Fruit fly (Drosophila melanogaster) whole organism, prepupa: ENCODE measurements around the gene CG14811.

ENCODE experiments used
- Blimp-1 ChIP-seq: fragments of 200-800 bp; sonication (Bioruptor generic); optimal IDR thresholded peaks from 3 replicates; lab custom pipeline; 2017; ENCODE audit warnings: missing biosample characterization, missing genetic modification characterization, mild to moderate bottlenecking, moderate library complexity, missing genetic modification reagents
- CG10669 ChIP-seq: fragments of 200-800 bp; sonication (Bioruptor generic); optimal IDR thresholded peaks from 3 replicates; lab custom pipeline; 2018; ENCODE audit warnings: missing biosample characterization, mild to moderate bottlenecking, missing genetic modification characterization, moderate library complexity
- CG11294 ChIP-seq: fragments of 200-800 bp; sonication (Bioruptor generic); IDR thresholded peaks from 2 replicates; pipeline ENCODE4 v1.3.6; 2022; ENCODE audit warnings: missing biosample characterization, missing genetic modification characterization
- CG11762 ChIP-seq: fragments of 200-800 bp; sonication (Bioruptor generic); optimal IDR thresholded peaks from 3 replicates; lab custom pipeline; 2016; ENCODE audit warnings: missing biosample characterization, missing genetic modification characterization; ENCODE audit not compliant: insufficient read depth
- CG16779 ChIP-seq: fragments of 200-800 bp; sonication (Bioruptor generic); optimal IDR thresholded peaks from 3 replicates; lab custom pipeline; 2017; ENCODE audit warnings: missing biosample characterization, mild to moderate bottlenecking, missing genetic modification characterization
- CG3032 ChIP-seq: fragments of 200-800 bp; optimal IDR thresholded peaks from 2 replicates; lab custom pipeline; 2019; ENCODE audit warnings: missing biosample characterization, mild to moderate bottlenecking, missing genetic modification characterization, moderate library complexity
- CG31627 ChIP-seq: fragments of 200-800 bp; sonication (Bioruptor generic); optimal IDR thresholded peaks from 3 replicates; lab custom pipeline; 2016; ENCODE audit warnings: missing biosample characterization, missing genetic modification characterization
- CG32006 ChIP-seq: fragments of 200-800 bp; sonication (Bioruptor generic); optimal IDR thresholded peaks from 3 replicates; lab custom pipeline; 2017; ENCODE audit warnings: missing biosample characterization, mild to moderate bottlenecking, missing genetic modification characterization
- CG34406 ChIP-seq: fragments of 200-800 bp; sonication (Bioruptor generic); optimal IDR thresholded peaks from 3 replicates; lab custom pipeline; 2016; ENCODE audit warnings: missing biosample characterization, missing genetic modification characterization
- CG3919 ChIP-seq: fragments of 200-800 bp; sonication (Bioruptor generic); optimal IDR thresholded peaks from 3 replicates; lab custom pipeline; 2016; ENCODE audit warnings: missing biosample characterization, missing genetic modification characterization
- CG4318 ChIP-seq: fragments of 200-800 bp; sonication (Bioruptor generic); optimal IDR thresholded peaks from 3 replicates; lab custom pipeline; 2017; ENCODE audit warnings: missing biosample characterization, mild to moderate bottlenecking, missing genetic modification characterization
- CG6276 ChIP-seq: fragments of 200-800 bp; sonication (Bioruptor generic); optimal IDR thresholded peaks from 2 replicates; lab custom pipeline; 2017; ENCODE audit warnings: missing biosample characterization, mild to moderate bottlenecking, missing genetic modification characterization
- CG6792 ChIP-seq: fragments of 200-800 bp; sonication (Bioruptor generic); optimal IDR thresholded peaks from 3 replicates; lab custom pipeline; 2016; ENCODE audit warnings: missing biosample characterization, missing genetic modification characterization
- CG6808 ChIP-seq: fragments of 200-800 bp; sonication (Bioruptor generic); optimal IDR thresholded peaks from 3 replicates; lab custom pipeline; 2017; ENCODE audit warnings: missing biosample characterization, missing genetic modification characterization, mild to moderate bottlenecking, moderate library complexity, missing genetic modification reagents
- CG7368 ChIP-seq: fragments of 200-800 bp; sonication (Bioruptor generic); optimal IDR thresholded peaks from 3 replicates; lab custom pipeline; 2016; ENCODE audit warnings: missing biosample characterization, missing genetic modification characterization
- CG8319 ChIP-seq: fragments of 200-800 bp; sonication (Bioruptor generic); optimal IDR thresholded peaks from 3 replicates; lab custom pipeline; 2016; ENCODE audit warnings: missing biosample characterization, missing genetic modification characterization
- CG9139 ChIP-seq: fragments of 200-800 bp; sonication (Bioruptor generic); optimal IDR thresholded peaks from 3 replicates; lab custom pipeline; 2017; ENCODE audit warnings: missing biosample characterization, mild to moderate bottlenecking, missing genetic modification characterization
- Eip75B ChIP-seq: fragments of 200-800 bp; sonication (Bioruptor generic); optimal IDR thresholded peaks from 3 replicates; lab custom pipeline; 2016; ENCODE audit warnings: missing biosample characterization, missing genetic modification characterization
- Eip78C ChIP-seq: fragments of 200-800 bp; sonication (Bioruptor generic); peaks from one replicate; lab custom pipeline; 2016; ENCODE audit warnings: missing biosample characterization, missing genetic modification characterization
- Ets21C ChIP-seq: fragments of 200-800 bp; sonication (Bioruptor generic); optimal IDR thresholded peaks from 3 replicates; lab custom pipeline; 2016; ENCODE audit warnings: missing biosample characterization, missing genetic modification characterization
- Hr38 ChIP-seq: sonication (Bioruptor generic); optimal IDR thresholded peaks from 2 replicates; lab custom pipeline; 2016; ENCODE audit warnings: missing biosample characterization, missing genetic modification characterization
- Hr4 ChIP-seq: fragments of 200-800 bp; sonication (Bioruptor generic); optimal IDR thresholded peaks from 3 replicates; lab custom pipeline; 2016; ENCODE audit warnings: missing biosample characterization, missing genetic modification characterization
- Lpt ChIP-seq: fragments of 200-800 bp; sonication (Bioruptor generic); optimal IDR thresholded peaks from 3 replicates; lab custom pipeline; 2016; ENCODE audit warnings: missing biosample characterization, missing genetic modification characterization
- Met ChIP-seq: fragments of 200-800 bp; sonication (Bioruptor generic); optimal IDR thresholded peaks from 3 replicates; lab custom pipeline; 2016; ENCODE audit warnings: missing biosample characterization, missing genetic modification characterization
- OdsH ChIP-seq: fragments of 200-800 bp; sonication (Bioruptor generic); optimal IDR thresholded peaks from 3 replicates; lab custom pipeline; 2016; ENCODE audit warnings: missing biosample characterization, missing genetic modification characterization
- Smox ChIP-seq: fragments of 200-800 bp; sonication (Bioruptor generic); optimal IDR thresholded peaks from 3 replicates; lab custom pipeline; 2016; ENCODE audit warnings: missing biosample characterization, missing genetic modification characterization
- Sox14 ChIP-seq: fragments of 200-800 bp; sonication (Bioruptor generic); optimal IDR thresholded peaks from 3 replicates; lab custom pipeline; 2016; ENCODE audit warnings: missing biosample characterization, missing genetic modification characterization
- Sox15 ChIP-seq: fragments of 200-800 bp; sonication (Bioruptor generic); optimal IDR thresholded peaks from 3 replicates; lab custom pipeline; 2016; ENCODE audit warnings: missing biosample characterization, missing genetic modification characterization
- achi ChIP-seq: fragments of 200-800 bp; sonication (Bioruptor generic); optimal IDR thresholded peaks from 3 replicates; lab custom pipeline; 2016; ENCODE audit warnings: missing biosample characterization, missing genetic modification characterization
- acj6 ChIP-seq: fragments of 200-800 bp; sonication (Bioruptor generic); optimal IDR thresholded peaks from 3 replicates; lab custom pipeline; 2016; ENCODE audit warnings: missing biosample characterization, missing genetic modification characterization
- cyc ChIP-seq: fragments of 200-800 bp; sonication (Bioruptor generic); optimal IDR thresholded peaks from 3 replicates; lab custom pipeline; 2016; ENCODE audit warnings: missing biosample characterization, missing genetic modification characterization
- dsx ChIP-seq: fragments of 200-800 bp; optimal IDR thresholded peaks from 3 replicates; lab custom pipeline; 2019; ENCODE audit warnings: missing biosample characterization, mild to moderate bottlenecking, missing genetic modification characterization, moderate library complexity; ENCODE audit not compliant: poor library complexity, severe bottlenecking
- eg ChIP-seq: fragments of 200-800 bp; sonication (Bioruptor generic); IDR thresholded peaks from 3 replicates; pipeline ENCODE4 v1.3.6; 2022; ENCODE audit warnings: missing biosample characterization, missing genetic modification characterization
- esn ChIP-seq: fragments of 200-800 bp; sonication (Bioruptor generic); optimal IDR thresholded peaks from 2 replicates; lab custom pipeline; 2016; ENCODE audit warnings: missing biosample characterization, mild to moderate bottlenecking, missing genetic modification characterization, moderate library complexity
- fd59A ChIP-seq: fragments of 200-800 bp; sonication (Bioruptor generic); optimal IDR thresholded peaks from 2 replicates; lab custom pipeline; 2017; ENCODE audit warnings: missing biosample characterization, mild to moderate bottlenecking, missing genetic modification characterization, missing genetic modification reagents
- fkh ChIP-seq: fragments of 200-800 bp; sonication (Bioruptor generic); optimal IDR thresholded peaks from 3 replicates; lab custom pipeline; 2017; ENCODE audit warnings: missing biosample characterization, mild to moderate bottlenecking, missing genetic modification characterization, moderate library complexity
- salr ChIP-seq, 2 experiments: fragments of 200-800 bp; sonication (Bioruptor generic); optimal IDR thresholded peaks; 3 replicates each; lab custom pipeline; 2016 to 2018; ENCODE audit warnings: missing biosample characterization in 2 of 2, missing genetic modification characterization in 2 of 2, mild to moderate bottlenecking in 1 of 2
- spab ChIP-seq: fragments of 200-800 bp; sonication (Bioruptor generic); optimal IDR thresholded peaks from 2 replicates; lab custom pipeline; 2017; ENCODE audit warnings: missing biosample characterization, mild to moderate bottlenecking, missing genetic modification characterization, missing genetic modification reagents
- ss ChIP-seq, 2 experiments: fragments of 200-800 bp; sonication (Bioruptor generic); optimal IDR thresholded peaks; 2 replicates in 1 of 2; 3 replicates in 1 of 2; lab custom pipeline; 2017 to 2018; ENCODE audit warnings: mild to moderate bottlenecking in 2 of 2, missing biosample characterization in 2 of 2, missing genetic modification characterization in 2 of 2, moderate library complexity in 1 of 2
- svp ChIP-seq: fragments of 200-800 bp; sonication (Bioruptor generic); peaks from one replicate; lab custom pipeline; 2016; ENCODE audit warnings: missing biosample characterization, missing genetic modification characterization
- vri ChIP-seq: fragments of 200-800 bp; sonication (Bioruptor generic); optimal IDR thresholded peaks from 3 replicates; lab custom pipeline; 2016; ENCODE audit warnings: missing biosample characterization, mild to moderate bottlenecking, missing genetic modification characterization

Gene CG14811

DNA sequence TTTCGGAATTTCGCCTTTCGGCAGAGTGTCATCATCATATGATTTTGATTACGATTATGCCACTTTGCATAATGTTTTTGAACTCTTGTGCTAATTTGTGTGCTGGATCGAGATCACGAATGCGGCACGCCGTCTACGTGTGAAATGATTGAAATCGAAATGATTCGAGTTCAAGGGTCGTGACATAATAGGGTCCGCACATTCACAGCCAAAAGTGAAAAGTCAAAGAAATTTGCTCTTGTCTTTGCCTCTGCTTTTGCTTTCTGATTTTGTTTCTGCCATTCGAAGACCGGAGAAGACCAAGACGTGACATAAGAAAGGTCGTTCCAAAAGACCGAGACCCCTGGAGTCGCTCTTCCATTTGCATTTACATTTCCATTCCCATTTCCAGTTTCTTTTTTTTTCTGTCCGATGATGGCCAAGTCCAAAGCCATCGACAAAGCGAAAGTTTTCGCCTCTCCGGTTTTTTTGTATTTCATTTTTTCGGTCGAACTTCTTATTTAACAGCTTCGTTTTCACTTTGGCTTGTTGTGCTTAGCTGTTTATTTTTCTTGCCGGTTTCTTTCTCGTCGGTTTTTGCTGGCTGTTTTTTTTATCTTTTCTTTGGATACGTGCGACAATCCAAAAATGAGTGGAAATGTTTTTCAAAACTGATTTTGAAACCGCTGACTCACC, 12.7 kb upstream of the CG14811 start:
- TF ChIP-seq Blimp-1 (peak; percentile 71), CG10669 (no peak), cyc (no peak), Met (GFP tag; lab: Kevin White, UChicago) (no peak), svp (GFP tag; lab: Kevin White, UChicago) (peak; percentile 4), CG7368 (GFP tag; lab: Kevin White, UChicago) (no peak)
- TF ChIP-seq, all 60 proteins: peak for 2

DNA sequence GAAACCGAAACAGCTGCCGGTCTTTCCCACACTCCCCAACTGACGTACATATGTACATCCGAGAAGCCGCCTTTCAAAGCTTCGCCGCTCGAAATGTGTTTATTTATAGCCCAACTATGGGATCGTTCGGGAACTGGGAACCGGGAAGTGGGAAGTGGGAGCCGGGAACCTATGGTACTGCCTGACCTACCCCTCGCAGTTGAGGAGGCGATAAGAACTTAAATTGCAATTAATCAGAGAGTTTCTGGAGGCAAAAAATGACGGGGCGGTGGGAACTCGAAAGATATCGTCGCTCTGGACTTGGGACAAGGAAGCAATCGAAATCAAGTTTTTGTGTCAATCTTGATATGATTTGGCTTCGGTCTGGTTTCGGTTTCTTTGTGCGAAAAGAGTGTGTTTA, 10.5 kb upstream of the CG14811 start:
- TF ChIP-seq Eip78C (GFP tag; lab: Kevin White, UChicago): peak; percentile 55
- peak; percentile 81 for TF ChIP-seq svp (GFP tag; lab: Kevin White, UChicago)
- TF ChIP-seq eg: 0 out of 3 replicates have a peak, but pooled peaks have one; percentile 10
- TF ChIP-seq vri (GFP tag; lab: Kevin White, UChicago): peak; percentile 4
- TF ChIP-seq achi: no peak

DNA sequence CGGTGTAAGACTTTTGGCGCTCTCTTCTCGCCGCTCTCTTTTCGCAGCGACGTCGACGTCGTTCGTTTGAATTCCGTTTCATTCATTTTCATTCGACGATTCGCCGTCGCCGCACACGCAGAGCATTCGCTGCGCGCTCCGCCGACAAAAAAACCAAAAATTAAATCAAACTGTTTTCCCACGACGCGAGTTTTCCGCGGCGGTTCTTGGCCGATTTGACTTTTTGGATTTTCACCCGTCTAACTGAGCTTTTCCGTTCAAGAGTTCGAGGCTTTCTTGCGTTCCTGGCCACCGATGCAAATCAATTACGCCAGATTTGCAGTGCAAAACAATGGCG, 9.0 kb upstream of the CG14811 start:
- TF ChIP-seq CG6276 (GFP tag; lab: Kevin White, UChicago): no peak
- no peak for TF ChIP-seq achi
- no peak for TF ChIP-seq CG34406 (GFP tag; lab: Kevin White, UChicago)
- TF ChIP-seq Sox14 (GFP tag; lab: Kevin White, UChicago): no peak
- TF ChIP-seq CG3032 (tag; lab: Kevin White, UChicago): no peak
- TF ChIP-seq svp (GFP tag; lab: Kevin White, UChicago): no peak
- no peak for TF ChIP-seq CG11762 (GFP tag; lab: Kevin White, UChicago)

DNA sequence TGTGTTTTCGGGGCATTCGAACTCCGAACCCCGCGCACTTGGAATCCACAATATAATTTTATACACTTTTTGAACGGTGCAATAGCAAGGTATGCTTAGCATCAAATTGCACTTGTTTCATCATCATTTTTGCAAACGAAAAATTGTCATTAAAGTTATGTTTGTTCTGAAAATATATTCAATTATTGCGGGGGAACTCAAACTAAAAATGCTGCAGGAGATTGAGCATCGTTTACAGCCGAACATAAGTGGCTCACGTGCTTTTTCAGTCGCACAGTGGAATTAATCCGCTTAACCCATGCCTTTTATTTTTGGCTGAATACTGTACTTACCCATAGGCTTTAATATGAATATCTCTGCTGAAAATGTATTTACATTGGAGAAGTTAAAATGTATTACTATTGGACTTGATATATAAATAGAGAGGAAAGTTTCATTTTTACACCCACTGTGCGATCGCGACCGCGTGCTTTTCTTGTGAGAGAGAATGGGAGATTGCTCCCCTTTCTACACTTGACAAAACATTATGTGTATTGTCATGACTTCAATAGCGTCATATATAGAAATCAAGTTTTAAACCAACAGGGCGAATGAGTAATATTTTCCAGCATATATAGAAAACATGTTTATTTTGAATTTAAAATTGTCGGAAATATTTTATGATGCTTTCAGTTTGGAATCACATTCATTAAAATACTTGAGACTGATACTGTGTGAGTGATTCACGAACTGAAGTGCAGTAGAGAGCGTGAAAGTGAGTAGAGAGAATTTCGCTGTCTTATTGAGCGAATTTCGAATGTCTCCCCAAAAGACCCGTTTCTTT, 8.4 kb upstream of the CG14811 start:
- peak; percentile 98 for TF ChIP-seq achi
- peak; percentile 97 for TF ChIP-seq CG8319
- TF ChIP-seq Hr38: peak; percentile 76
- peak; percentile 98 for TF ChIP-seq CG32006
- TF ChIP-seq CG31627 (GFP tag; lab: Kevin White, UChicago): peak; percentile 98
- peak; percentile 93 for TF ChIP-seq Sox15 (GFP tag; lab: Kevin White, UChicago)
- TF ChIP-seq svp (GFP tag; lab: Kevin White, UChicago): peak; percentile 99
- peak; percentile 97 for TF ChIP-seq vri (GFP tag; lab: Kevin White, UChicago)
- peak; percentile 98 for TF ChIP-seq OdsH (GFP tag; lab: Kevin White, UChicago)
- peak; percentile 98 for TF ChIP-seq CG10669
- TF ChIP-seq fd59A (GFP tag; lab: Kevin White, UChicago): peak; percentile 92
- TF ChIP-seq CG6792 (GFP tag; lab: Kevin White, UChicago): peak; percentile 97
- TF ChIP-seq Smox (GFP tag; lab: Kevin White, UChicago): peak; percentile 98
- peak; percentile 97 for TF ChIP-seq Ets21C (GFP tag; lab: Kevin White, UChicago)
- peak; percentile 94 for TF ChIP-seq CG6808 (GFP tag; lab: Kevin White, UChicago)
- peak; percentile 99 for TF ChIP-seq Sox14 (GFP tag; lab: Kevin White, UChicago)
- peak; percentile 94 for TF ChIP-seq spab (GFP tag; lab: Kevin White, UChicago)
- TF ChIP-seq CG4318 (GFP tag; lab: Kevin White, UChicago): peak; percentile 96
- peak; percentile 98 for TF ChIP-seq acj6
- TF ChIP-seq salr (GFP tag; optimal IDR thresholded peaks at IDR 0.05; lab: Kevin White, UChicago): peak; percentile 97 to 98
- TF ChIP-seq CG9139 (GFP tag; lab: Kevin White, UChicago): peak; percentile 95
- peak; percentile 99 for TF ChIP-seq Eip78C (GFP tag; lab: Kevin White, UChicago)
- peak; percentile 98 for TF ChIP-seq CG11294
- peak; percentile 99 for TF ChIP-seq eg
- TF ChIP-seq dsx (GFP tag; lab: Kevin White, UChicago): peak; percentile 96
- peak; percentile 97 for TF ChIP-seq CG3032 (tag; lab: Kevin White, UChicago)
- TF ChIP-seq Lpt: peak; percentile 98
- peak; percentile 99 for TF ChIP-seq Hr4 (GFP tag; lab: Kevin White, UChicago)
- TF ChIP-seq esn (GFP tag; lab: Kevin White, UChicago): peak; percentile 99
- TF ChIP-seq Met (GFP tag; lab: Kevin White, UChicago): peak; percentile 99
- TF ChIP-seq Blimp-1: peak; percentile 90
- peak; percentile 96 for TF ChIP-seq CG16779 (tag; lab: Kevin White, UChicago)
- peak; percentile 93 to 97 for TF ChIP-seq ss (GFP tag; optimal IDR thresholded peaks at IDR 0.05; lab: Kevin White, UChicago)
- peak; percentile 88 for TF ChIP-seq fkh (GFP tag; lab: Kevin White, UChicago)
- TF ChIP-seq CG3919 (GFP tag; lab: Kevin White, UChicago): peak; percentile 99
- TF ChIP-seq Eip75B: peak; percentile 99
